Fruit fly (Drosophila melanogaster): ENCODE results near the gene upd2.

Gene upd2

dm6 chrX:18243184-18243375 lies at the start of gene upd2:
TSS of gene upd2 (minus strand) at chrX:18243284.
- TF ChIP-seq noc (tag; optimal IDR thresholded peaks at IDR 0.05): no peak

DNA sequence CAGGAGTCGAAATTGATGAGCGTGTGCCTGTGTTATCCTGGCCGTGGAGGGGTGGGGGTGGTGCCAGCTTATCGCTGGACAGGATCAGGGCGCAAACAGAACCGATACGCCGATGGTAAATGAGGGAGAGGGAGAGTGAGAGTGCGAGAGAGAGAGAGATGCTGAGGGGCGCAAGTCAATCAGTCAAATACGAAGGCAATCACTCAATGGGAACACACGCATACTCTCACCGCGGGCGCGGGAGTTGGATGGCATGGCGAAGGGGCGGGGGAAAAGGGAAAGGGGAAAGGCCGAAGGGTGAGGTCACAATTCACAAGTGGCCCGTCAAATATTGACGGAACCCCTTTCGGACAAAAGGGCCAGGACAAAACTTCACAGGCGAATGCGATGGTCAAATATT lies 45.6 kb upstream of the upd2 start:
- no peak for TF ChIP-seq noc (tag; optimal IDR thresholded peaks at IDR 0.05)

DNA sequence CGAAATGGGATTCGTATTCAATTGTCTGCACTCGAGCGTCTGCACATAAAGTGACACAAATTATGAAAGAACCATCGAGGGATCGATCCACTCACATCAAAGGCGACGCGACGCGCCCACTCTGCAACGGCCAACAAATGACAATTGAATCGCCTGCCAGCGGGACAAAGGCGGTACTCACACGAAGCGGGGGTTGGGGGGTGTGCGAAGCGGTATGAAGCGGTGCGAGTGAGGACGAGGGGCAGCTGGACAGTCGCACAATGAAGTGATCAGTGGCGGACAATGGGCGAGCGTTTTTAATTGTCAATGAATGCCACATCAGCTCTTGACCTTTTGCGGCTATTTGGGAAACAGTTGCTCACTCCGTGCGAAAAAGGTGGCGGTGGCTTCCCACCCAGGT lies 44.5 kb upstream of the upd2 start:
- no peak for TF ChIP-seq noc (tag; optimal IDR thresholded peaks at IDR 0.05)

dm6 chrX:18285215-18285614 lies 42.1 kb upstream of the upd2 start:
- no peak for TF ChIP-seq noc (tag; optimal IDR thresholded peaks at IDR 0.05)

DNA sequence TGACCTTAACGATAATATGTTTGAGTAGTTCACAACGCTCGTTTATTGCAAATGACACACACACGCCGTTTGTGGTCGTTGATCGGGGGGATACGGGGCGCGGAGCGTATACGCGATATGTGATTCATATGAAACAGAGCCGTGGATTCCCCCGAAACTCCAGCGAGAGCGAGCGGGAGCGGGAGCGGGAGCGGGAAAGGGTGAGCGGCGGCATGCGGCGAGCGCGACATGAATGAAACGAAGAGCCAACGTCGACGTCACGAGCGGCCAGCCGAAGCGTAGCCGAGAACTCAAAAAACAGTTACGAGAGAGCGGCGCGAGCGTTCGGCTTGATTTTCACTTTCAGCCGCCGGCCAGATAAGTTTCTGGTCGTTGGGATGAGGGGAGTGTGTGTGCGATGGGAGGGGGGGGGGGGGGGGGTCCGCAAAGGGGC lies 39.3 kb upstream of the upd2 start:
- TF ChIP-seq noc (tag; optimal IDR thresholded peaks at IDR 0.05): peak; percentile 20

- TF ChIP-seq noc (tag; optimal IDR thresholded peaks at IDR 0.05): no peak
Measured at dm6 chrX:18278706-18279105, 35.6 kb upstream of the upd2 start.

- no peak for TF ChIP-seq noc (tag; optimal IDR thresholded peaks at IDR 0.05)
Measured at dm6 chrX:18276485-18277321, 33.6 kb upstream of the upd2 start, which contains the start of gene upd3. TSS of gene upd3 (plus strand) at chrX:18277233.

dm6 chrX:18275902-18276301 lies 32.8 kb upstream of the upd2 start:
- no peak for TF ChIP-seq noc (tag; optimal IDR thresholded peaks at IDR 0.05)

- no peak for TF ChIP-seq noc (tag; optimal IDR thresholded peaks at IDR 0.05)
Measured at dm6 chrX:18273180-18274016, 30.3 kb upstream of the upd2 start.

dm6 chrX:18272422-18272821 lies 29.3 kb upstream of the upd2 start:
- no peak for TF ChIP-seq noc (tag; optimal IDR thresholded peaks at IDR 0.05)

DNA sequence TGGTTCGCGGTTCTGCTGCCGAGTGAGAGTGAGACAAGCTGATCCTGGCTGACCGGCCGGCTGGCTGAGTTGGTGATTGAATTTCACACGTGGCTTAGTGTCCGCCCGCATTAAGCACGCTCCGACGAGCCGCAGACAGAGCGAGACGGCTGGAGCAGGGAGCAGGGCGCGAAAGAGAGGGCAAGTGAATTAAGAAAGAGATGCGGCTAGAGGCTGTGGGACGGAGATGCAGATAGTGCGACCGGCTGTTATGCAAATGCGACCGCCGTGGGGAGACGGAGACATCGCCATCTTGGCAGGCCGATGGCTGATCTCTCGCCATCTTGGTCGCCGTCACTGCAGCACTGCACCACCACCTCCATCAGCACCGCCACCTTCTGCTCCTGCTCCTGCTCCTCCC lies 23.8 kb upstream of the upd2 start:
- TF ChIP-seq noc (tag; optimal IDR thresholded peaks at IDR 0.05): no peak

- no peak for TF ChIP-seq noc (tag; optimal IDR thresholded peaks at IDR 0.05)
Measured at dm6 chrX:18263382-18263781, 20.3 kb upstream of the upd2 start.

dm6 chrX:18262151-18262550 lies 19.1 kb upstream of the upd2 start:
- TF ChIP-seq noc (tag; optimal IDR thresholded peaks at IDR 0.05): no peak

DNA sequence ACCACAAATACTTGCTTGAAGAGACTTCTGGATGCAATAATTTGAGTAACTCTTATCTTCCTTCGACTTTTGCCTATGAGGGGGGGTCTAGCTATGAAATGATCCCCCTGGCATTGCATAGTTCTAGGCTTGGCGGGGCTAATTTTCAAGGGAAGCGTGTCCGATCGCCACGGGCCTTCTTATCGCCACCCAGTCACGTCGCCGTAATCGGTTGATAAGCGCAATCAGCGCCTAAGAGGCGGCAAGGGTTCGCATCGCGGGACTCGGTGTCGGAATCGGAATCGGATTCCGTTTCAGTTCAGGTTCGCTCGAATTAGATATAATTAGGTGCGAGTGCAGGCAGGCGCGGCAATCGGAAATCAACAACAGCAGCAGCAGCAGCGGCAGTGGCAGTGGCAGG lies 18.4 kb upstream of the upd2 start:
- TF ChIP-seq noc (tag; optimal IDR thresholded peaks at IDR 0.05): no peak

DNA sequence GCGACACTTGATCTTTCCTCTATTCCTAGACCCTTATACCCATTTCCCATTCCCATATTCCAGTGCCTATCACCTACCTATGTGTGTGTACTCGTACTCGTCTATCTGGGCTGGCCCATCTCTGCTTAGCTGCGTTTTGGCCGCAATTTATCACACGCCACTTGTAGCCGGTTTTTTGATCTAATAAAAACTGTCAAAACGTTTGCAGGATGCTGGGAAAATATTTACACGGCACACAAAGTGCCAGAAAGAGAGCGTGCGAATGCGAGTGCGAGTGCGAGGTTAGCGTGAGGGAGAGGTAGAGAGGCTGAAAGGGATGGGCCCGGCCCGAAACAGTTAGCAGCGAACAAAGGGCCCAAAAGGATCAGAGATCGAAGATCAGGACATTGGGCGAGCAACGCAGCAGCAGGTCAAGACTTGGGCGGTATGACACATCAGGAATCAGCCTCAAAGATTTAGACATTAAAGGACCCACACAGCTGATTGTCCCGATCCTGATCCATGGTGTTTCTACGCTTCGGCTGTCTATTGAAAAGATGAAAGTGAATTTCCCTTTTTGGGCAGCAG lies 17.0 kb upstream of the upd2 start:
- no peak for TF ChIP-seq noc (tag; optimal IDR thresholded peaks at IDR 0.05)

DNA sequence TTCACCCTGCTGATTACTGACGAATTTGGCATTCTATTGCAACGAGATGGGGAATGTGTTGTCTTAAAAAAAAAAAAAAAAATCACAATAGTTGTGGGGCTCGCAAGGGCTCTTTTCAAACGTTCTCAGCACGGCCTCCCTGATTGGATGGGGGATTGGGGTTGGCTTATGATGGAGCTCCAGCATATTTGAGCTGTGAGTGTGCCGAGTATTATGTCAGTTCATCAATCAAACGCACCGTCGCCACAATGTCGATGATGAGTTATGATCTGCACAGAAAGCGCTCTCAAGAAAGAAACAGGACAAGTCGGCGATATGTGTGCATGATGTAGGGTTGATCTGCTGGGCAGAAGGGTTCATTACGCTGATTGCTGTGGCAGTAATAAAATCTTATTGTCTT lies 16.3 kb upstream of the upd2 start, which contains the start of gene CG15059:
Gene CG15059 (minus strand): TSS at position 101 of the 400 bp plus-strand sequence.
- TF ChIP-seq noc (tag; optimal IDR thresholded peaks at IDR 0.05): no peak
